Fruit fly (Drosophila melanogaster): ENCODE data around the gene PGRP-LC.

PGRP-LC gene

dm6 chr3L:9372278-9372975, 33.8 kb downstream of the PGRP-LC start, which contains the start of the genes Hsp67Bc, CG4456 and Hsp22:
Hsp67Bc (minus strand) TSS chr3L:9372497.
CG4456 (plus strand) TSS chr3L:9372722.
Hsp22 (plus strand) TSS chr3L:9372931.
- peak in 1 of 2 experiments; percentile 72 for TF ChIP-seq EcR (GFP tag; optimal IDR thresholded peaks at IDR 0.05)
- no peak for TF ChIP-seq usp (GFP tag; optimal IDR thresholded peaks at IDR 0.05)

- peak; percentile 26 to 68 for TF ChIP-seq EcR (GFP tag; optimal IDR thresholded peaks at IDR 0.05)
- TF ChIP-seq usp (GFP tag; optimal IDR thresholded peaks at IDR 0.05) = no peak
- TF ChIP-seq CG8478 (optimal IDR thresholded peaks at IDR 0.05) = no peak
- TF ChIP-seq pan (optimal IDR thresholded peaks at IDR 0.05) = no peak
Measured at dm6 chr3L:9373374-9374004, 34.9 kb downstream of the PGRP-LC start.

dm6 chr3L:9375130-9375529, 36.5 kb downstream of the PGRP-LC start, which contains the start of gene CG4461:
CG4461 (plus strand) TSS chr3L:9375430.
- TF ChIP-seq CG8478 (optimal IDR thresholded peaks at IDR 0.05) = no peak
- no peak for TF ChIP-seq psq (optimal IDR thresholded peaks at IDR 0.05)
- TF ChIP-seq EcR (GFP tag; optimal IDR thresholded peaks at IDR 0.05) = no peak
- no peak for TF ChIP-seq usp (GFP tag; optimal IDR thresholded peaks at IDR 0.05)
- no peak for TF ChIP-seq pan (optimal IDR thresholded peaks at IDR 0.05)
- no peak for TF ChIP-seq Dll (optimal IDR thresholded peaks at IDR 0.05)

- TF ChIP-seq pan (optimal IDR thresholded peaks at IDR 0.05) (no peak), EcR (GFP tag; optimal IDR thresholded peaks at IDR 0.05) (no peak), CG8478 (optimal IDR thresholded peaks at IDR 0.05) (no peak), usp (GFP tag; optimal IDR thresholded peaks at IDR 0.05) (no peak), Dll (optimal IDR thresholded peaks at IDR 0.05) (no peak), psq (optimal IDR thresholded peaks at IDR 0.05) (no peak)
Measured at dm6 chr3L:9376573-9376972, 38.0 kb downstream of the PGRP-LC start.

dm6 chr3L:9377198-9378035, 38.8 kb downstream of the PGRP-LC start, which contains the start of gene Hsp26:
Hsp26 (minus strand) TSS chr3L:9377427.
- TF ChIP-seq psq (optimal IDR thresholded peaks at IDR 0.05) = no peak
- peak; percentile 74 to 96 for TF ChIP-seq EcR (GFP tag; optimal IDR thresholded peaks at IDR 0.05)
- no peak for TF ChIP-seq CG8478 (optimal IDR thresholded peaks at IDR 0.05)
- no peak for TF ChIP-seq usp (GFP tag; optimal IDR thresholded peaks at IDR 0.05)
- no peak for TF ChIP-seq pan (optimal IDR thresholded peaks at IDR 0.05)
- no peak for TF ChIP-seq Dll (optimal IDR thresholded peaks at IDR 0.05)

dm6 chr3L:9379484-9380343, 41.1 kb downstream of the PGRP-LC start, which contains the start of gene Hsp67Ba:
Hsp67Ba (minus strand) TSS chr3L:9379534.
- TF ChIP-seq Dll (optimal IDR thresholded peaks at IDR 0.05) (peak; percentile 20), CG8478 (optimal IDR thresholded peaks at IDR 0.05) (no peak)

- TF ChIP-seq EcR (GFP tag; optimal IDR thresholded peaks at IDR 0.05) (no peak), usp (GFP tag; optimal IDR thresholded peaks at IDR 0.05) (no peak), psq (optimal IDR thresholded peaks at IDR 0.05) (no peak), Dll (optimal IDR thresholded peaks at IDR 0.05) (no peak), CG8478 (optimal IDR thresholded peaks at IDR 0.05) (no peak), pan (optimal IDR thresholded peaks at IDR 0.05) (no peak)
Measured at dm6 chr3L:9380344-9380849, 41.8 kb downstream of the PGRP-LC start.

- TF ChIP-seq Dll (optimal IDR thresholded peaks at IDR 0.05) (peak; percentile 18), CG8478 (optimal IDR thresholded peaks at IDR 0.05) (no peak), usp (GFP tag; optimal IDR thresholded peaks at IDR 0.05) (no peak), pan (optimal IDR thresholded peaks at IDR 0.05) (no peak), EcR (GFP tag; optimal IDR thresholded peaks at IDR 0.05) (peak in 1 of 2 experiments; percentile 48)
Measured at dm6 chr3L:9381602-9382001, 43.0 kb downstream of the PGRP-LC start, which contains the start of gene Hsp23. Hsp23 (plus strand) TSS chr3L:9381882.

- TF ChIP-seq CG8478 (optimal IDR thresholded peaks at IDR 0.05) (peak; percentile 42), EcR (GFP tag; optimal IDR thresholded peaks at IDR 0.05) (peak in 1 of 2 experiments; percentile 76), psq (optimal IDR thresholded peaks at IDR 0.05) (no peak), Dll (optimal IDR thresholded peaks at IDR 0.05) (no peak), pan (optimal IDR thresholded peaks at IDR 0.05) (no peak), usp (GFP tag; optimal IDR thresholded peaks at IDR 0.05) (no peak)
Measured at dm6 chr3L:9383345-9384075, 44.9 kb downstream of the PGRP-LC start, which contains the start of gene Hsp27. Hsp27 (plus strand) TSS chr3L:9384063.

- peak in 1 of 2 experiments; percentile 17 for TF ChIP-seq EcR (GFP tag; optimal IDR thresholded peaks at IDR 0.05)
- TF ChIP-seq pan (optimal IDR thresholded peaks at IDR 0.05) = no peak
Measured at dm6 chr3L:9384445-9385079, 46.0 kb downstream of the PGRP-LC start.

Data from whole organism.